Worm (Caenorhabditis elegans) whole organism, midembryonic: ENCODE results near the gene C29F5.1.

Experiments used
- T22C8.4 ChIP-seq: fragments of 200-800 bp; sonication (Bioruptor generic); IDR thresholded peaks from 2 replicates; pipeline ENCODE4 v1.3.6; 2022; ENCODE audit warnings: missing genetic modification characterization, missing compliant biosample characterization
- cog-1 ChIP-seq: sonication (generic microtip); optimal IDR thresholded peaks from 2 replicates; lab custom pipeline; 2016; ENCODE audit warnings: missing genetic modification characterization, missing compliant biosample characterization
- flt-1 ChIP-seq: fragments of 200-800 bp; sonication (Bioruptor generic); IDR thresholded peaks from 2 replicates; pipeline ENCODE4 v1.3.6; 2022; ENCODE audit warnings: missing genetic modification characterization, missing compliant biosample characterization
- klf-2 ChIP-seq: fragments of 200-800 bp; sonication (Bioruptor generic); conservative IDR thresholded peaks from 2 replicates; pipeline ENCODE4 v1.3.6; 2022; ENCODE audit warnings: missing genetic modification reagents, missing genetic modification characterization, missing compliant biosample characterization
- med-1 ChIP-seq: sonication (generic microtip); optimal IDR thresholded peaks from 2 replicates; lab custom pipeline; 2017; ENCODE audit warnings: missing genetic modification characterization, mild to moderate bottlenecking, missing compliant biosample characterization, antibody characterized with exemption, missing genetic modification reagents; ENCODE audit not compliant: insufficient read depth
- ref-1 ChIP-seq: fragments of 200-800 bp; sonication (Bioruptor generic); conservative IDR thresholded peaks from 2 replicates; pipeline ENCODE4 v1.3.6; 2022; ENCODE audit warnings: missing genetic modification reagents, missing genetic modification characterization, missing compliant biosample characterization
- tab-1 ChIP-seq: fragments of 200-800 bp; sonication (Bioruptor generic); IDR thresholded peaks from 2 replicates; pipeline ENCODE4 v1.3.6; 2022; ENCODE audit warnings: missing genetic modification characterization, missing compliant biosample characterization
- ztf-23 ChIP-seq: fragments of 200-800 bp; sonication (Bioruptor generic); IDR thresholded peaks from 2 replicates; pipeline ENCODE4 v1.3.6; 2022; ENCODE audit warnings: missing genetic modification reagents, missing genetic modification characterization, missing compliant biosample characterization
- ztf-29 ChIP-seq: fragments of 200-800 bp; sonication (Bioruptor generic); IDR thresholded peaks from 2 replicates; pipeline ENCODE4 v1.3.6; 2022; ENCODE audit warnings: missing genetic modification reagents, missing genetic modification characterization, missing compliant biosample characterization

Gene C29F5.1

DNA sequence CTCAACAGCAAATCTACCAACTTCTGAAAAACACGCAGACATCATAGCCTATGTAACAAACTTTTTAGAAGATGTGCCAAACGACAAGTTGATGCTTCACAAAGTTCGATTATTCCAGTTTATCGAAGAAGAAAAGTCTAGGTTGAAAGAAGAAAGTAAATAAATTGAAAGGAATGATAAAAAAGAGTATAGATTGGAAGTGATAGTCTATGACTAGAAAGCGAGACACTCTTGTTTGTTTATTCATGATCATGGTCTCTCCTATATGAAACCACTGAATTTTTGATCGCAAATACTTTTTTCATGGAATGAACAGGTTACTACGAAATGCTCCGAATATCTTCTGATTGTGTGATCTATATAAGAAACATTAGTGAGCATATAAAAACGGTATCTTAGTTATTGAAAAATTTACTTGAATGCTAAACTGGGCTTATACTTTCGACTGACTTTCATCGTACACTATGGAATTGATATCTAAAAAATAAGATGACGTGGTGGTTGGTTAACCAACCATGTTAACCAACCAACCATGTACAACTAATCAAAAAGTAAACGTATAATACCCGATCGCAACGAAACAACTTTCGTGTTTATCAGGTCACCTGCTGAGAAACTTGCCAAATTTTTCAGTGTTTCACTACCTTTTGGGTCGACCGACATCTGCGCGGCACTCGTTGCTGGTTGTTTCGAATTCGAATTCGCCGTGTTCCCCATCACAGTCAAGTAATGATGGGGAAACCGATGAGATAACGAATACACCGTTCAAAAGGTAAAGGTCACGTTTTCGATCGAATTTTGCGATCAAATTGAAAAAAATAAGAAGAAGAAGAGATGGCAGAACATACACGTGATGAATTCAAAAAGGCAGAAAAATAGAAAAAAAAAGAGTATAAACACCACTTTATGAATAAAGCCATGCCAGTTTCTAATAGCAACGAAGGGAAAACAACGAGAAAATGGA lies 42.2 kb downstream of the C29F5.1 start, which contains the start of gene C32D5.8:
C32D5.8 (minus strand) TSS at position 770 of the 964 bp plus-strand sequence.
- TF ChIP-seq flt-1 (GFP tag; lab: Robert Waterston, UW) (no peak), ztf-23 (0 out of 2 replicates have a peak, but pooled peaks have one; percentile 21)

DNA sequence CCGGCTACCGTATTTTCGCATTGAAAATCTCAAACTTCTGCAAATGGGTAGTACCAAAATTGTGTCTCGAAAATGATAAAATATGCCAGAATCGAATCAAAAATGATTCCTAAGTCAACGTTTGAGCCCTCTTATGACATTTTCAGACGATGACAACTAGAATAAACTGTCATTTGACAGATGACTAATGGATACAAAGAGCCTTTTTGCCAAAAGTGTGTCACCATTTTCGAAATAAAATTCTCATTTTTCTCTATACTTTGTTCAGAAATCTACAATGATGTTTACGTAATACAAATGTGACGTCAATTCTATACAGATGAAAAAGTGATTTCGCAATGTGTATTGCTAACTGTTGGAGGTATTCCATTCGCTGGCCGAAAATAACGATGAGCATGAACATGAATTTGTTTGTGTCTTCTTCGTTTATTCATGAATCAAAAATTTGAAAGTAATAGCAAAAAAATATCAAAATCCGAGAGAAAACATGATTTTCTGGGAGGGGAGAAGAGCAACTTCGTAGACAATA lies 43.3 kb downstream of the C29F5.1 start:
- TF ChIP-seq tab-1 (GFP tag; lab: Robert Waterston, UW) (no peak), flt-1 (GFP tag; lab: Robert Waterston, UW) (no peak), klf-2 (GFP tag; lab: Robert Waterston, UW) (no peak), ztf-29 (GFP tag; lab: Robert Waterston, UW) (no peak), cog-1 (tag; lab: Kevin White, UChicago) (no peak), med-1 (no peak), T22C8.4 (GFP tag; lab: Robert Waterston, UW) (no peak), ref-1 (GFP tag; lab: Robert Waterston, UW) (no peak), ztf-23 (no peak)

DNA sequence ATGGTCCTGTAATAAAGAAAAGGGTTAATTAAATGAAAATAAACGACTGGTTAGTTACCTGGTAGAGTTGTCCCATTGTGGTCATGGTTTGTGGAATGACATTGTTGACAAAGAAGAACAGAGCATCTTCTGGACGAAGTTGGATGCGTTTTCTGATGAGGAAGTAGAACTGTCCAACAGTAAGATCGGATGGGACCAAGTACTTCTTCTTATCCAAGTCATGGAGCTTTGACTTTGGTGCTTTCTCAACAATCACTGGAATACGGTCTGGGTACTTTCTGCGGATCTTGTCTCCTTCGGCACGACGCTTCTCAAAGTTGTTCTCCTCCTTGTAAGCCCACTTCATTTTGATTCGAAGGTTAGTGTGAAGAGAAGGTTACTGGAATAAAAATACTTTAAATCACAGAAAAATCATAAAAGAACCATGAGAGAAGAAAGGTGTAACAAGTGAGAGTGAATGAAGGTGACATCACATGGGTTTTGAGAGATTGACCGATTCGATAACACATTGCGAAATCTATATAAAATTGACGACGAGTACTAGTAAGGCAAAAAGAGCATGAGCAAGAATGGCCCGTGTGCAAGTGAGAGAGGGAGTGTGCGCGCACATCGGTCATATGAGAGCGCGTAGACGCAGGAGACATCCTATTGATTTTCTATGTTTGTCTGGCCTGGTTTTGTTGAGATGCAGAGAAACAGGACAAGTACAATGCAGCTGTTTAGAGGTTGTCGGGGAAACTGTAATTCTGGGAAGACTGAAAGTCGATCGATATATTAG lies 44.2 kb downstream of the C29F5.1 start, which contains the start of gene lgg-1:
lgg-1 (minus strand) TSS at position 379 of the 778 bp plus-strand sequence.
- no peak for TF ChIP-seq ztf-29 (GFP tag; lab: Robert Waterston, UW)
- TF ChIP-seq flt-1 (GFP tag; lab: Robert Waterston, UW) = 0 out of 2 replicates have a peak, but pooled peaks have one; percentile 11
- no peak for TF ChIP-seq ref-1 (GFP tag; lab: Robert Waterston, UW)
- TF ChIP-seq T22C8.4 (GFP tag; lab: Robert Waterston, UW) = peak; percentile 84
- TF ChIP-seq tab-1 (GFP tag; lab: Robert Waterston, UW) = 0 out of 2 replicates have a peak, but pooled peaks have one; percentile 13

DNA sequence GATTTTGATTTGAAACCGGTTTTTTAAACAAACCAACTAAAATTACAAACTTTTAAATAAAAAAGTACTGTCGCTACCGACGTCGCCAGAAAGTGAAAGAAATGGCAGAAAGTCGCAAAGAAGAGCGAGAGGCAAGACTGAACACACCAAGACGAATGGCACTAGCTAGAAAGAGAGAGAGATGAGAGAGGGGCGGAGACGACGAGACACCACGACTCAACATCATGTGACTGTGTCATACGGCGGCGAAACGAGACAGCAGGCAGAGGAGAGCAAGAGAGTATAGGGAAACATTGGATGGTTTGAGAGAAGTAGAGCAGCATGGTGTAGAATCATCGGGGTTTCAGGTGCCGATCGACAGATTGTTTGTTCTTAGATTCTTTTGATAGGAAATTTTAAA lies 45.0 kb downstream of the C29F5.1 start:
- TF ChIP-seq ztf-29 (GFP tag; lab: Robert Waterston, UW) (no peak), ztf-23 (no peak; the same call in 1 of the 2 replicates), ref-1 (GFP tag; lab: Robert Waterston, UW) (no peak), med-1 (no peak), T22C8.4 (GFP tag; lab: Robert Waterston, UW) (no peak), cog-1 (tag; lab: Kevin White, UChicago) (peak; percentile 68), flt-1 (GFP tag; lab: Robert Waterston, UW) (0 out of 2 replicates have a peak, but pooled peaks have one; percentile 51), tab-1 (GFP tag; lab: Robert Waterston, UW) (0 out of 2 replicates have a peak, but pooled peaks have one; percentile 11), klf-2 (GFP tag; lab: Robert Waterston, UW) (no peak)

DNA sequence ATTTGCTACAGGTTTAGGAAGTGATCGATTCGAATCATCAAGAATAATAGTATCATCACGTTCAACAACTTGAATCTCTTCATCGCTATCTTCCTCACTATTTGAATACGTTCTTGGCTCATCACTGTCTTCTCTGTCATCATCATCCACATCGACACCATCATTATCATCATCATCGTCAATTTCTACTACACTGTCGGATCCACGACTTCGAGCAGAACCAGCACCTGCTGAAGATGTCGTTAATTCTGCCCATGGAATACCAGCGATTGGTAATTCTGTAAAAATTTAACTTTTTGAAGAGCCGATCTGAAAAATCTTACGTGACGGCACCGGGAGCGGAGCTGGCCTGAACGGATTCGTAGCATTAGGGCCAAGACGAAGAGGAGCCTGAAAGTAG lies 46.6 kb downstream of the C29F5.1 start:
- TF ChIP-seq ref-1 (GFP tag; lab: Robert Waterston, UW) (no peak), klf-2 (GFP tag; lab: Robert Waterston, UW) (no peak), tab-1 (GFP tag; lab: Robert Waterston, UW) (no peak), med-1 (no peak)

DNA sequence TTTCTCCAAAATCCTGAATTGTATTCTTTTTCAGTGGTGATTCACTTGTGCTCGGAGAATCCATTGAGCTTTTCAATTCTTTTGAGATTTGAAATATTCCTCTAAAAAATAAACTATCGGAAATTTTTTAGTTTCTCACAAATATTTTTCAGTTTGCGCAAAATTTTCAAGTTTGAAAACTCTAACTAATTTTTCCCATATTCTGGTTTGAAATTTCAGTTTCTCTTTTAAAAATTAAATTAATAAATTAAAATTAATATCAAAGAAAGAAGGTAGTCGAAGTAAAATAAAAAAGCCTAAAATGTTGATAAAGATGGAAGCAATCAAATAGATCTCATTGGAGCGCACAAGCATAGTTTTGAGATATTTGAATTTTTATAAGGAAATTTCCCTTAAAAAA lies 48.6 kb downstream of the C29F5.1 start, which contains the start of gene C32D5.10:
C32D5.10 (minus strand) TSS at position 101 of the 400 bp plus-strand sequence.
- TF ChIP-seq ztf-23 (no peak), klf-2 (GFP tag; lab: Robert Waterston, UW) (no peak), med-1 (no peak), ref-1 (GFP tag; lab: Robert Waterston, UW) (no peak), T22C8.4 (GFP tag; lab: Robert Waterston, UW) (no peak), cog-1 (tag; lab: Kevin White, UChicago) (no peak), flt-1 (GFP tag; lab: Robert Waterston, UW) (no peak), tab-1 (GFP tag; lab: Robert Waterston, UW) (no peak), ztf-29 (GFP tag; lab: Robert Waterston, UW) (no peak)
